Fruit fly (Drosophila melanogaster) whole organism, embryonic: Measurements from ENCODE around the gene GXIVsPLA2.
A peak's percentile ranks its signal among the peaks of the same experiment; 100 is the strongest.

ENCODE experiments used
- CG10431 ChIP-seq: fragments of 200-800 bp; sonication (Bioruptor generic); optimal IDR thresholded peaks from 3 replicates; lab custom pipeline; 2018; ENCODE audit warnings: missing biosample characterization, mild to moderate bottlenecking, missing genetic modification characterization
- CG10565 ChIP-seq: fragments of 200-800 bp; sonication (Bioruptor generic); optimal IDR thresholded peaks from 3 replicates; lab custom pipeline; 2016; ENCODE audit warnings: missing biosample characterization, mild to moderate bottlenecking, missing genetic modification characterization
- CG10959 ChIP-seq: fragments of 200-800 bp; sonication (Bioruptor generic); IDR thresholded peaks from 2 replicates; pipeline ENCODE4 v1.3.6; 2022; ENCODE audit warnings: missing biosample characterization, missing genetic modification characterization
- CG11695 ChIP-seq: fragments of 200-800 bp; sonication (Bioruptor generic); IDR thresholded peaks from 3 replicates; pipeline ENCODE4 v1.3.6; 2022; ENCODE audit warnings: missing biosample characterization, missing genetic modification characterization
- CG13424 ChIP-seq: fragments of 200-800 bp; sonication (Bioruptor generic); optimal IDR thresholded peaks from 2 replicates; lab custom pipeline; 2019; ENCODE audit warnings: missing biosample characterization, mild to moderate bottlenecking, missing genetic modification characterization, moderate library complexity
- CG15011 ChIP-seq: fragments of 200-800 bp; sonication (Bioruptor generic); optimal IDR thresholded peaks from 3 replicates; lab custom pipeline; 2018; ENCODE audit warnings: missing biosample characterization, mild to moderate bottlenecking, missing genetic modification characterization
- CG16779 ChIP-seq: fragments of 200-800 bp; sonication (Bioruptor generic); IDR thresholded peaks from 2 replicates; pipeline ENCODE4 v1.3.6; 2022; ENCODE audit warnings: missing biosample characterization, missing genetic modification characterization
- CG16813 ChIP-seq: fragments of 200-800 bp; sonication (Bioruptor generic); IDR thresholded peaks from 3 replicates; pipeline ENCODE4 v1.3.6; 2022; ENCODE audit warnings: missing biosample characterization, missing genetic modification characterization; ENCODE audit not compliant: partially characterized antibody
- CG18599 ChIP-seq: fragments of 200-800 bp; sonication (Bioruptor generic); optimal IDR thresholded peaks from 3 replicates; lab custom pipeline; 2017; ENCODE audit warnings: missing biosample characterization, missing genetic modification characterization, mild to moderate bottlenecking, moderate library complexity, missing genetic modification reagents
- CG18764 ChIP-seq: fragments of 200-800 bp; sonication (Bioruptor generic); optimal IDR thresholded peaks from 3 replicates; lab custom pipeline; 2016; ENCODE audit warnings: missing biosample characterization, missing genetic modification characterization
- CG2202 ChIP-seq: fragments of 200-800 bp; sonication (Bioruptor generic); optimal IDR thresholded peaks from 2 replicates; lab custom pipeline; 2018; ENCODE audit warnings: missing biosample characterization, mild to moderate bottlenecking, missing genetic modification characterization
- CG30403 ChIP-seq: fragments of 200-800 bp; sonication (Bioruptor generic); optimal IDR thresholded peaks from 3 replicates; lab custom pipeline; 2016; ENCODE audit warnings: missing biosample characterization, missing genetic modification characterization
- CG31441 ChIP-seq: fragments of 200-800 bp; sonication (Bioruptor generic); IDR thresholded peaks from 2 replicates; pipeline ENCODE4 v1.3.6; 2022; ENCODE audit warnings: missing biosample characterization, missing genetic modification characterization
- CG32767 ChIP-seq: fragments of 200-800 bp; sonication (Bioruptor generic); IDR thresholded peaks from 2 replicates; pipeline ENCODE4 v1.3.6; 2022; ENCODE audit warnings: missing biosample characterization, missing genetic modification characterization
- CG43689 ChIP-seq: fragments of 200-800 bp; sonication (Bioruptor generic); IDR thresholded peaks from 2 replicates; pipeline ENCODE4 v1.3.6; 2022; ENCODE audit warnings: missing biosample characterization, missing genetic modification characterization
- CG4820 ChIP-seq: fragments of 200-800 bp; sonication (Bioruptor generic); optimal IDR thresholded peaks from 3 replicates; lab custom pipeline; 2016; ENCODE audit warnings: missing biosample characterization, missing genetic modification characterization
- CG6654 ChIP-seq: fragments of 200-800 bp; sonication (Bioruptor generic); optimal IDR thresholded peaks from 2 replicates; lab custom pipeline; 2017; ENCODE audit warnings: missing biosample characterization, mild to moderate bottlenecking, missing genetic modification characterization
- CG7556 ChIP-seq: fragments of 200-800 bp; sonication (Bioruptor generic); optimal IDR thresholded peaks from 2 replicates; lab custom pipeline; 2017; ENCODE audit warnings: missing biosample characterization, mild to moderate bottlenecking, missing genetic modification characterization
- CoRest ChIP-seq: fragments of 200-800 bp; sonication (Bioruptor generic); optimal IDR thresholded peaks from 3 replicates; lab custom pipeline; 2018; ENCODE audit warnings: missing biosample characterization, mild to moderate bottlenecking, missing genetic modification characterization, moderate library complexity
- E2f1 ChIP-seq: fragments of 200-800 bp; sonication (Bioruptor generic); IDR thresholded peaks from 2 replicates; pipeline ENCODE4 v1.3.6; 2022; ENCODE audit warnings: missing biosample characterization, missing genetic modification characterization
- Eip74EF ChIP-seq, 2 experiments: fragments of 200-800 bp in 1 of 2; fragments of >200 bp in 1 of 2; sonication (Bioruptor generic) in 1 of 2; optimal IDR thresholded peaks; 2 replicates each; lab custom pipeline; 2017 to 2019; ENCODE audit warnings: missing biosample characterization in 2 of 2, missing genetic modification characterization in 2 of 2, mild to moderate bottlenecking in 1 of 2, moderate library complexity in 1 of 2
- Fer2 ChIP-seq: fragments of 200-800 bp; sonication (Bioruptor generic); optimal IDR thresholded peaks from 2 replicates; lab custom pipeline; 2018; ENCODE audit warnings: missing biosample characterization, mild to moderate bottlenecking, missing genetic modification characterization, moderate library complexity
- Hr3 ChIP-seq: fragments of 200-800 bp; sonication (Bioruptor generic); optimal IDR thresholded peaks from 3 replicates; lab custom pipeline; 2016; ENCODE audit warnings: missing biosample characterization, missing genetic modification characterization
- Hr51 ChIP-seq, 2 experiments: fragments of 200-800 bp; sonication (Bioruptor generic); optimal IDR thresholded peaks; 2 replicates in 1 of 2; 3 replicates in 1 of 2; lab custom pipeline; 2016 to 2018; ENCODE audit warnings: missing biosample characterization in 2 of 2, missing genetic modification characterization in 2 of 2, mild to moderate bottlenecking in 1 of 2, moderate library complexity in 1 of 2
- NFAT ChIP-seq: fragments of 200-800 bp; sonication (Bioruptor generic); IDR thresholded peaks from 2 replicates; pipeline ENCODE4 v1.3.6; 2022; ENCODE audit warnings: missing biosample characterization, missing genetic modification characterization
- Oli ChIP-seq: fragments of 200-800 bp; sonication (Bioruptor generic); optimal IDR thresholded peaks from 2 replicates; lab custom pipeline; 2018; ENCODE audit warnings: missing biosample characterization, mild to moderate bottlenecking, missing genetic modification characterization, moderate library complexity
- PHDP ChIP-seq: fragments of 200-800 bp; sonication (Bioruptor generic); optimal IDR thresholded peaks from 3 replicates; lab custom pipeline; 2018; ENCODE audit warnings: missing biosample characterization, mild to moderate bottlenecking, missing genetic modification characterization, moderate library complexity
- Ptx1 ChIP-seq: fragments of 200-800 bp; sonication (Bioruptor generic); IDR thresholded peaks from 2 replicates; pipeline ENCODE4 v1.3.6; 2022; ENCODE audit warnings: missing biosample characterization, missing genetic modification characterization
- Sox100B ChIP-seq: fragments of 200-800 bp; sonication (Bioruptor generic); optimal IDR thresholded peaks from 3 replicates; lab custom pipeline; 2018; ENCODE audit warnings: missing biosample characterization, mild to moderate bottlenecking, missing genetic modification characterization
- Ssrp ChIP-seq: fragments of 200-800 bp; sonication (Bioruptor generic); optimal IDR thresholded peaks from 2 replicates; lab custom pipeline; 2018; ENCODE audit warnings: missing biosample characterization, mild to moderate bottlenecking, missing genetic modification characterization, moderate library complexity
- Xbp1 ChIP-seq: fragments of 200-800 bp; sonication (Bioruptor generic); optimal IDR thresholded peaks from 3 replicates; lab custom pipeline; 2016; ENCODE audit warnings: missing biosample characterization, mild to moderate bottlenecking, missing genetic modification characterization
- Xrp1 ChIP-seq: fragments of 200-800 bp; sonication (Bioruptor generic); IDR thresholded peaks from 2 replicates; pipeline ENCODE4 v1.3.6; 2022; ENCODE audit warnings: missing biosample characterization, missing genetic modification characterization
- ash1 ChIP-seq: fragments of 200-800 bp; sonication (Bioruptor generic); optimal IDR thresholded peaks from 2 replicates; lab custom pipeline; 2018; ENCODE audit warnings: missing biosample characterization, mild to moderate bottlenecking, missing genetic modification characterization
- croc ChIP-seq: fragments of 200-800 bp; sonication (Bioruptor generic); conservative IDR thresholded peaks from 3 replicates; pipeline ENCODE4 v1.3.6; 2022; ENCODE audit warnings: missing biosample characterization, missing genetic modification characterization
- cwo ChIP-seq: fragments of 200-800 bp; sonication (Bioruptor generic); optimal IDR thresholded peaks from 3 replicates; lab custom pipeline; 2017; ENCODE audit warnings: missing biosample characterization, missing genetic modification characterization, mild to moderate bottlenecking, moderate library complexity, missing genetic modification reagents
- danr ChIP-seq: fragments of 200-800 bp; sonication (Bioruptor generic); IDR thresholded peaks from 2 replicates; pipeline ENCODE4 v1.3.6; 2022; ENCODE audit warnings: missing biosample characterization, missing genetic modification characterization
- dmrt99B ChIP-seq: fragments of 200-800 bp; sonication (Bioruptor generic); optimal IDR thresholded peaks from 2 replicates; lab custom pipeline; 2018; ENCODE audit warnings: missing biosample characterization, mild to moderate bottlenecking, missing genetic modification characterization, moderate library complexity
- eve ChIP-seq, 2 experiments: fragments of >200 bp; optimal IDR thresholded peaks; 2 replicates each; lab custom pipeline; 2017; ENCODE audit warnings: missing biosample characterization in 2 of 2, missing genetic modification characterization in 2 of 2
- gem ChIP-seq: fragments of 200-800 bp; sonication (Bioruptor generic); optimal IDR thresholded peaks from 2 replicates; lab custom pipeline; 2019; ENCODE audit warnings: missing biosample characterization, mild to moderate bottlenecking, missing genetic modification characterization, moderate library complexity
- gt ChIP-seq: fragments of 200-800 bp; sonication (Bioruptor generic); IDR thresholded peaks from 2 replicates; pipeline ENCODE4 v1.3.6; 2022; ENCODE audit warnings: missing biosample characterization, missing genetic modification characterization
- lab ChIP-seq: fragments of 200-800 bp; sonication (Bioruptor generic); optimal IDR thresholded peaks from 3 replicates; lab custom pipeline; 2017; ENCODE audit warnings: missing biosample characterization, missing genetic modification characterization, mild to moderate bottlenecking, moderate library complexity, missing genetic modification reagents
- lmd ChIP-seq: fragments of 200-800 bp; sonication (Bioruptor generic); IDR thresholded peaks from 2 replicates; pipeline ENCODE4 v1.3.6; 2022; ENCODE audit warnings: missing biosample characterization, missing genetic modification characterization
- nerfin-1 ChIP-seq: fragments of 200-800 bp; sonication (Bioruptor generic); optimal IDR thresholded peaks from 3 replicates; lab custom pipeline; 2019; ENCODE audit warnings: missing biosample characterization, mild to moderate bottlenecking, missing genetic modification characterization, moderate library complexity
- prd ChIP-seq, 3 experiments: fragments of >200 bp in 2 of 3; fragments of 200-800 bp in 1 of 3; sonication (Bioruptor generic) in 1 of 3; optimal IDR thresholded peaks in 2 of 3; IDR thresholded peaks in 1 of 3; 2 replicates in 2 of 3; 3 replicates in 1 of 3; pipeline versions ENCODE4 v1.3.6 to Lab custom; 2017 to 2022; ENCODE audit warnings: missing biosample characterization in 1 of 3, missing genetic modification characterization in 1 of 3
- row ChIP-seq: fragments of 200-800 bp; sonication (Bioruptor generic); IDR thresholded peaks from 3 replicates; pipeline ENCODE4 v1.3.6; 2022; ENCODE audit warnings: missing biosample characterization, missing genetic modification characterization
- sens ChIP-seq: fragments of 200-800 bp; sonication (Bioruptor generic); peaks from one replicate; lab custom pipeline; 2016; ENCODE audit warnings: missing biosample characterization, missing genetic modification characterization
- seq ChIP-seq: fragments of 200-800 bp; sonication (Bioruptor generic); IDR thresholded peaks from 2 replicates; pipeline ENCODE4 v1.3.6; 2022; ENCODE audit warnings: missing biosample characterization, missing genetic modification characterization
- ssp ChIP-seq: fragments of 200-800 bp; sonication (Bioruptor generic); IDR thresholded peaks from 2 replicates; pipeline ENCODE4 v1.3.6; 2022; ENCODE audit warnings: missing biosample characterization, missing genetic modification characterization
- tgo ChIP-seq: fragments of 200-800 bp; sonication (Bioruptor generic); IDR thresholded peaks from 3 replicates; pipeline ENCODE4 v1.3.6; 2022; ENCODE audit warnings: missing biosample characterization, missing genetic modification characterization
- tio ChIP-seq: fragments of 200-800 bp; sonication (Bioruptor generic); optimal IDR thresholded peaks from 2 replicates; lab custom pipeline; 2017; ENCODE audit warnings: missing biosample characterization, missing genetic modification characterization, inconsistent platforms

GXIVsPLA2 gene

dm6 chr3L:15906262-15906661 is 48.6 kb upstream of the GXIVsPLA2 start:
- TF ChIP-seq Ptx1 (peak; percentile 43), Eip74EF (GFP tag; optimal IDR thresholded peaks at IDR 0.05; lab: Kevin White, UChicago) (no peak), CG15011 (GFP tag; lab: Kevin White, UChicago) (no peak), CG10431 (GFP tag; lab: Kevin White, UChicago) (no peak), CG2202 (tag; lab: Kevin White, UChicago) (no peak), seq (GFP tag; lab: Robert Waterston, UW) (no peak), tgo (0 out of 3 replicates have a peak, but pooled peaks have one; percentile 17), CG10959 (GFP tag; lab: Robert Waterston, UW) (no peak), CG31441 (GFP tag; lab: Robert Waterston, UW) (peak; percentile 44), gt (GFP tag; lab: Robert Waterston, UW) (no peak), prd (optimal IDR thresholded peaks at IDR 0.05; lab: Kevin White, UChicago) (no peak), prd (GFP tag; IDR thresholded peaks at IDR 0.05; lab: Robert Waterston, UW) (0 out of 3 replicates have a peak, but pooled peaks have one; percentile 22), NFAT (GFP tag; lab: Robert Waterston, UW) (no peak), ssp (GFP tag; lab: Robert Waterston, UW) (0 out of 2 replicates have a peak, but pooled peaks have one; percentile 7), Sox100B (GFP tag; lab: Kevin White, UChicago) (peak; percentile 7), row (GFP tag; lab: Robert Waterston, UW) (peak; percentile 58; the same call in 2 of the 3 replicates), CG16813 (no peak), eve (GFP tag; optimal IDR thresholded peaks at IDR 0.05; lab: Kevin White, UChicago) (peak in 1 of 2 experiments; percentile 31), Hr3 (peak; percentile 11), CG30403 (peak; percentile 11), PHDP (tag; lab: Kevin White, UChicago) (no peak), lmd (GFP tag; lab: Robert Waterston, UW) (peak; percentile 23; the same call in 1 of the 2 replicates), Ssrp (peak; percentile 2), ash1 (GFP tag; lab: Kevin White, UChicago) (no peak), CG13424 (tag; lab: Kevin White, UChicago) (peak; percentile 50), CG6654 (GFP tag; lab: Kevin White, UChicago) (no peak), CG32767 (no peak), cwo (GFP tag; lab: Kevin White, UChicago) (no peak), CG43689 (GFP tag; lab: Robert Waterston, UW) (no peak), lab (GFP tag; lab: Kevin White, UChicago) (peak; percentile 5), sens (GFP tag; lab: Kevin White, UChicago) (peak; percentile 80), E2f1 (GFP tag; lab: Robert Waterston, UW) (peak; percentile 37), Xbp1 (GFP tag; lab: Kevin White, UChicago) (peak; percentile 0), CG16779 (GFP tag; lab: Robert Waterston, UW) (no peak), CG7556 (GFP tag; lab: Kevin White, UChicago) (peak; percentile 24), Fer2 (tag; lab: Kevin White, UChicago) (no peak), croc (GFP tag; lab: Robert Waterston, UW) (no peak), CG10565 (no peak), CG18764 (GFP tag; lab: Kevin White, UChicago) (no peak), CG11695 (0 out of 3 replicates have a peak, but pooled peaks have one; percentile 24), dmrt99B (tag; lab: Kevin White, UChicago) (peak; percentile 55), gem (tag; lab: Kevin White, UChicago) (peak; percentile 54), CoRest (peak; percentile 28), tio (no peak), Oli (peak; percentile 15), CG4820 (peak; percentile 7), CG18599 (peak; percentile 5), Hr51 (GFP tag; optimal IDR thresholded peaks at IDR 0.05; lab: Kevin White, UChicago) (peak in 1 of 2 experiments; percentile 48), nerfin-1 (tag; lab: Kevin White, UChicago) (peak; percentile 32), Xrp1 (GFP tag; lab: Robert Waterston, UW) (peak; percentile 45; the same call in 1 of the 2 replicates), danr (GFP tag; lab: Robert Waterston, UW) (no peak)
